Fruit fly (Drosophila melanogaster) whole organism, pupa: ENCODE data around the gene CG17959.
A peak's percentile ranks its signal among the peaks of the same experiment; 100 is the strongest.

ENCODE experiments used
- CG10348 ChIP-seq: fragments of 200-800 bp; sonication (Bioruptor generic); IDR thresholded peaks from 2 replicates; pipeline ENCODE4 v1.3.6; 2022; ENCODE audit warnings: missing biosample characterization, missing genetic modification characterization
- CG12605 ChIP-seq: fragments of 200-800 bp; sonication (Bioruptor generic); IDR thresholded peaks from 2 replicates; pipeline ENCODE4 v1.3.6; 2022; ENCODE audit warnings: missing biosample characterization, missing genetic modification characterization
- CG13204 ChIP-seq: fragments of 200-800 bp; sonication (Bioruptor generic); optimal IDR thresholded peaks from 2 replicates; lab custom pipeline; 2018; ENCODE audit warnings: missing biosample characterization, mild to moderate bottlenecking, missing genetic modification characterization, moderate library complexity
- CG14655 ChIP-seq: fragments of 200-800 bp; sonication (Bioruptor generic); optimal IDR thresholded peaks from 3 replicates; lab custom pipeline; 2017; ENCODE audit warnings: mild to moderate bottlenecking, missing biosample characterization, missing genetic modification reagents, missing genetic modification characterization
- CG15710 ChIP-seq: fragments of 200-800 bp; sonication (Bioruptor generic); optimal IDR thresholded peaks from 2 replicates; lab custom pipeline; 2018; ENCODE audit warnings: missing biosample characterization, mild to moderate bottlenecking, missing genetic modification characterization, moderate library complexity
- CG17806 ChIP-seq: fragments of 200-800 bp; sonication (Bioruptor generic); optimal IDR thresholded peaks from 2 replicates; lab custom pipeline; 2018; ENCODE audit warnings: missing biosample characterization, mild to moderate bottlenecking, missing genetic modification characterization, moderate library complexity
- CG32121 ChIP-seq: fragments of 200-800 bp; sonication (Bioruptor generic); IDR thresholded peaks from 2 replicates; pipeline ENCODE4 v1.3.6; 2022; ENCODE audit warnings: missing biosample characterization, missing genetic modification characterization
- CG34367 ChIP-seq: fragments of 200-800 bp; sonication (Bioruptor generic); optimal IDR thresholded peaks from 2 replicates; lab custom pipeline; 2018; ENCODE audit warnings: missing biosample characterization, mild to moderate bottlenecking, missing genetic modification characterization
- CG4496 ChIP-seq: fragments of 200-800 bp; sonication (Bioruptor generic); IDR thresholded peaks from 3 replicates; pipeline ENCODE4 v1.3.6; 2022; ENCODE audit warnings: missing biosample characterization, missing genetic modification characterization
- CG8159 ChIP-seq: fragments of 200-800 bp; sonication (Bioruptor generic); optimal IDR thresholded peaks from 3 replicates; lab custom pipeline; 2018; ENCODE audit warnings: missing biosample characterization, mild to moderate bottlenecking, missing genetic modification characterization, moderate library complexity
- CG8301 ChIP-seq: fragments of 200-800 bp; sonication (Bioruptor generic); optimal IDR thresholded peaks from 2 replicates; lab custom pipeline; 2018; ENCODE audit warnings: missing biosample characterization, mild to moderate bottlenecking, missing genetic modification characterization
- CG9948 ChIP-seq: fragments of 200-800 bp; sonication (Bioruptor generic); optimal IDR thresholded peaks from 2 replicates; lab custom pipeline; 2018; ENCODE audit warnings: missing biosample characterization, mild to moderate bottlenecking, missing genetic modification characterization, moderate library complexity
- D1 ChIP-seq: fragments of 200-800 bp; sonication (Bioruptor generic); optimal IDR thresholded peaks from 2 replicates; lab custom pipeline; 2018; ENCODE audit warnings: missing biosample characterization, mild to moderate bottlenecking, missing genetic modification characterization, moderate library complexity
- EcR ChIP-seq: fragments of 200-800 bp; sonication (Bioruptor generic); optimal IDR thresholded peaks from 3 replicates; lab custom pipeline; 2019; ENCODE audit warnings: missing biosample characterization, missing genetic modification characterization, mild to moderate bottlenecking, moderate library complexity, missing genetic modification reagents
- Ets98B ChIP-seq: fragments of 200-800 bp; sonication (Bioruptor generic); IDR thresholded peaks from 2 replicates; pipeline ENCODE4 v1.3.6; 2022; ENCODE audit warnings: missing biosample characterization, missing genetic modification characterization
- Pif1A ChIP-seq: fragments of 200-800 bp; sonication (Bioruptor generic); optimal IDR thresholded peaks from 3 replicates; lab custom pipeline; 2016; ENCODE audit warnings: missing biosample characterization, missing genetic modification characterization
- Pif1B ChIP-seq: fragments of 200-800 bp; sonication (Bioruptor generic); optimal IDR thresholded peaks from 3 replicates; lab custom pipeline; 2016; ENCODE audit warnings: missing biosample characterization, missing genetic modification characterization
- Snoo ChIP-seq: fragments of 200-800 bp; sonication (Bioruptor generic); optimal IDR thresholded peaks from 3 replicates; lab custom pipeline; 2017; ENCODE audit warnings: missing biosample characterization, mild to moderate bottlenecking, missing genetic modification characterization, inconsistent platforms
- fd96Ca ChIP-seq: fragments of 200-800 bp; sonication (Bioruptor generic); IDR thresholded peaks from 3 replicates; pipeline ENCODE4 v1.3.6; 2022; ENCODE audit warnings: missing biosample characterization, missing genetic modification characterization
- gl ChIP-seq: fragments of 200-800 bp; sonication (Bioruptor generic); optimal IDR thresholded peaks from 2 replicates; lab custom pipeline; 2018; ENCODE audit warnings: missing biosample characterization, mild to moderate bottlenecking, missing genetic modification characterization
- rn ChIP-seq: fragments of 200-800 bp; sonication (Bioruptor generic); IDR thresholded peaks from 2 replicates; pipeline ENCODE4 v1.3.6; 2022; ENCODE audit warnings: missing biosample characterization, missing genetic modification characterization

Gene CG17959

dm6 chrX:2943086-2943485 is 3.8 kb upstream of the CG17959 start, which contains the start of gene CG14422:
Gene CG14422, plus strand, starts transcription at chrX:2943386.
- TF ChIP-seq Ets98B (GFP tag; lab: Robert Waterston, UW), result no peak
- TF ChIP-seq CG15710 (tag; lab: Kevin White, UChicago), result no peak
- no peak for TF ChIP-seq CG32121
- no peak for TF ChIP-seq fd96Ca (GFP tag; lab: Robert Waterston, UW)
- TF ChIP-seq gl (tag; lab: Kevin White, UChicago), result no peak
- no peak for TF ChIP-seq Snoo (tag; lab: Kevin White, UChicago)
- no peak for TF ChIP-seq CG4496 (GFP tag; lab: Robert Waterston, UW)
- TF ChIP-seq CG14655, result no peak
- no peak for TF ChIP-seq EcR
- TF ChIP-seq CG12605 (GFP tag; lab: Robert Waterston, UW), result no peak
- no peak for TF ChIP-seq CG13204 (GFP tag; lab: Kevin White, UChicago)
- no peak for TF ChIP-seq CG17806 (tag; lab: Kevin White, UChicago)
- TF ChIP-seq Pif1B (GFP tag; lab: Kevin White, UChicago), result no peak
- no peak for TF ChIP-seq CG8301 (tag; lab: Kevin White, UChicago)
- TF ChIP-seq CG8159 (tag; lab: Kevin White, UChicago), result no peak
- no peak for TF ChIP-seq CG9948 (tag; lab: Kevin White, UChicago)
- no peak for TF ChIP-seq CG34367 (tag; lab: Kevin White, UChicago)
- TF ChIP-seq rn (GFP tag; lab: Robert Waterston, UW), result no peak

dm6 chrX:2945103-2945502 is 1.8 kb upstream of the CG17959 start, which contains the start of gene CG14423:
Gene CG14423, plus strand, starts transcription at chrX:2945403.
- TF ChIP-seq CG17806 (tag; lab: Kevin White, UChicago), result no peak
- no peak for TF ChIP-seq CG15710 (tag; lab: Kevin White, UChicago)
- TF ChIP-seq CG12605 (GFP tag; lab: Robert Waterston, UW), result no peak
- TF ChIP-seq CG32121, result no peak
- no peak for TF ChIP-seq gl (tag; lab: Kevin White, UChicago)
- TF ChIP-seq CG4496 (GFP tag; lab: Robert Waterston, UW), result no peak
- TF ChIP-seq CG10348, result no peak
- no peak for TF ChIP-seq Snoo (tag; lab: Kevin White, UChicago)
- no peak for TF ChIP-seq CG8301 (tag; lab: Kevin White, UChicago)
- TF ChIP-seq Pif1A (GFP tag; lab: Kevin White, UChicago), result no peak
- TF ChIP-seq CG14655, result no peak
- no peak for TF ChIP-seq CG9948 (tag; lab: Kevin White, UChicago)
- TF ChIP-seq fd96Ca (GFP tag; lab: Robert Waterston, UW), result no peak
- TF ChIP-seq CG34367 (tag; lab: Kevin White, UChicago), result no peak
- no peak for TF ChIP-seq Pif1B (GFP tag; lab: Kevin White, UChicago)
- no peak for TF ChIP-seq CG13204 (GFP tag; lab: Kevin White, UChicago)

- TF ChIP-seq CG14655 (peak; percentile 78), CG32121 (peak; percentile 73), Pif1B (GFP tag; lab: Kevin White, UChicago) (peak; percentile 78), CG8159 (tag; lab: Kevin White, UChicago) (peak; percentile 61), CG10348 (no peak), CG8301 (tag; lab: Kevin White, UChicago) (peak; percentile 66), CG17806 (tag; lab: Kevin White, UChicago) (peak; percentile 55), CG12605 (GFP tag; lab: Robert Waterston, UW) (peak; percentile 83), rn (GFP tag; lab: Robert Waterston, UW) (no peak), CG9948 (tag; lab: Kevin White, UChicago) (no peak), D1 (tag; lab: Kevin White, UChicago) (peak; percentile 26), Pif1A (GFP tag; lab: Kevin White, UChicago) (peak; percentile 87), CG15710 (tag; lab: Kevin White, UChicago) (peak; percentile 37), EcR (no peak), CG4496 (GFP tag; lab: Robert Waterston, UW) (peak; percentile 81), gl (tag; lab: Kevin White, UChicago) (peak; percentile 82), Snoo (tag; lab: Kevin White, UChicago) (peak; percentile 81), CG34367 (tag; lab: Kevin White, UChicago) (peak; percentile 77), CG13204 (GFP tag; lab: Kevin White, UChicago) (peak; percentile 69), fd96Ca (GFP tag; lab: Robert Waterston, UW) (peak; percentile 44; the same call in 1 of the 3 replicates), Ets98B (GFP tag; lab: Robert Waterston, UW) (peak; percentile 75)
These were observed 715 bp downstream of the CG17959 start, which contains the start of gene CG3603 for dm6 chrX:2947545-2948072. Gene CG3603, plus strand, starts transcription at chrX:2948034.

dm6 chrX:2949114-2949513 is 2.2 kb downstream of the CG17959 start:
- TF ChIP-seq CG8159 (tag; lab: Kevin White, UChicago), result no peak
- no peak for TF ChIP-seq fd96Ca (GFP tag; lab: Robert Waterston, UW)
- no peak for TF ChIP-seq Snoo (tag; lab: Kevin White, UChicago)
- no peak for TF ChIP-seq CG17806 (tag; lab: Kevin White, UChicago)
- no peak for TF ChIP-seq CG9948 (tag; lab: Kevin White, UChicago)
- TF ChIP-seq Pif1B (GFP tag; lab: Kevin White, UChicago), result no peak
- no peak for TF ChIP-seq Ets98B (GFP tag; lab: Robert Waterston, UW)
- no peak for TF ChIP-seq CG8301 (tag; lab: Kevin White, UChicago)
- no peak for TF ChIP-seq D1 (tag; lab: Kevin White, UChicago)

dm6 chrX:2951637-2952036 is 4.7 kb downstream of the CG17959 start:
- no peak for TF ChIP-seq CG34367 (tag; lab: Kevin White, UChicago)
- TF ChIP-seq CG8159 (tag; lab: Kevin White, UChicago), result peak; percentile 9
- 0 out of 2 replicates have a peak, but pooled peaks have one; percentile 12 for TF ChIP-seq Ets98B (GFP tag; lab: Robert Waterston, UW)
